Worm (Caenorhabditis elegans) whole organism, early embryonic: Measurements from ENCODE around the gene F58G1.7.

Experiments used
- B0310.2 ChIP-seq: sonication (generic microtip); optimal IDR thresholded peaks from 2 replicates; lab custom pipeline; 2016; ENCODE audit warnings: mild to moderate bottlenecking, missing genetic modification characterization, missing compliant biosample characterization
- F13C5.2 ChIP-seq: sonication (generic microtip); optimal IDR thresholded peaks from 2 replicates; lab custom pipeline; 2017; ENCODE audit warnings: mild to moderate bottlenecking, missing genetic modification characterization, inconsistent platforms, missing compliant biosample characterization
- aly-1 ChIP-seq: sonication (generic microtip); optimal IDR thresholded peaks from 2 replicates; lab custom pipeline; 2016; ENCODE audit warnings: missing genetic modification characterization, missing compliant biosample characterization
- ama-1 ChIP-seq: fragments of 150-350 bp; optimal IDR thresholded peaks from 2 replicates; lab custom pipeline; 2014
- ceh-13 ChIP-seq: fragments of 200-800 bp; sonication (Bioruptor generic); optimal IDR thresholded peaks from 2 replicates; lab custom pipeline; 2018; ENCODE audit warnings: mild to moderate bottlenecking, missing genetic modification characterization, missing compliant biosample characterization
- ceh-36 ChIP-seq: sonication (generic microtip); optimal IDR thresholded peaks from 2 replicates; lab custom pipeline; 2016; ENCODE audit warnings: missing genetic modification characterization, inconsistent platforms, missing compliant biosample characterization
- ets-7 ChIP-seq: sonication (generic microtip); optimal IDR thresholded peaks from 2 replicates; lab custom pipeline; 2016; ENCODE audit warnings: missing genotype, missing genetic modification characterization, missing compliant biosample characterization
- flt-1 ChIP-seq: fragments of 200-800 bp; sonication (Bioruptor generic); IDR thresholded peaks from 2 replicates; pipeline ENCODE4 v1.3.6; 2022; ENCODE audit warnings: missing genetic modification characterization, missing compliant biosample characterization
- hmbx-1 ChIP-seq: sonication (generic microtip); optimal IDR thresholded peaks from 2 replicates; lab custom pipeline; 2016; ENCODE audit warnings: mild to moderate bottlenecking, missing genetic modification characterization, missing compliant biosample characterization
- hmg-4 ChIP-seq: fragments of 200-800 bp; sonication (Bioruptor generic); optimal IDR thresholded peaks from 2 replicates; lab custom pipeline; 2018; ENCODE audit warnings: mild to moderate bottlenecking, missing genetic modification characterization, missing compliant biosample characterization
- hnd-1 ChIP-seq: sonication (generic microtip); optimal IDR thresholded peaks from 2 replicates; lab custom pipeline; 2016; ENCODE audit warnings: missing genetic modification characterization, missing compliant biosample characterization
- pes-1 ChIP-seq: fragments of 200-800 bp; sonication (Bioruptor generic); IDR thresholded peaks from 2 replicates; pipeline ENCODE4 v1.3.6; 2022; ENCODE audit warnings: missing genetic modification reagents, missing genetic modification characterization, missing compliant biosample characterization
- scrt-1 ChIP-seq: fragments of 200-800 bp; sonication (Bioruptor generic); IDR thresholded peaks from 2 replicates; pipeline ENCODE4 v1.3.6; 2022; ENCODE audit warnings: missing genetic modification characterization, missing compliant biosample characterization
- sea-1 ChIP-seq: fragments of 200-800 bp; sonication (Bioruptor generic); conservative IDR thresholded peaks from 2 replicates; pipeline ENCODE4 v1.3.6; 2022; ENCODE audit warnings: missing genetic modification characterization, missing compliant biosample characterization
- tbx-11 ChIP-seq: fragments of 200-800 bp; sonication (Bioruptor generic); IDR thresholded peaks from 2 replicates; pipeline ENCODE4 v1.3.6; 2022; ENCODE audit warnings: missing genetic modification characterization, missing compliant biosample characterization
- tbx-37 ChIP-seq: fragments of 200-800 bp; sonication (Bioruptor generic); conservative IDR thresholded peaks from 2 replicates; pipeline ENCODE4 v1.3.6; 2022; ENCODE audit warnings: missing genetic modification reagents, missing genetic modification characterization, missing compliant biosample characterization
- tra-4 ChIP-seq: sonication (generic microtip); optimal IDR thresholded peaks from 2 replicates; lab custom pipeline; 2017; ENCODE audit warnings: missing genetic modification characterization, missing compliant biosample characterization

The F58G1.7 gene

DNA sequence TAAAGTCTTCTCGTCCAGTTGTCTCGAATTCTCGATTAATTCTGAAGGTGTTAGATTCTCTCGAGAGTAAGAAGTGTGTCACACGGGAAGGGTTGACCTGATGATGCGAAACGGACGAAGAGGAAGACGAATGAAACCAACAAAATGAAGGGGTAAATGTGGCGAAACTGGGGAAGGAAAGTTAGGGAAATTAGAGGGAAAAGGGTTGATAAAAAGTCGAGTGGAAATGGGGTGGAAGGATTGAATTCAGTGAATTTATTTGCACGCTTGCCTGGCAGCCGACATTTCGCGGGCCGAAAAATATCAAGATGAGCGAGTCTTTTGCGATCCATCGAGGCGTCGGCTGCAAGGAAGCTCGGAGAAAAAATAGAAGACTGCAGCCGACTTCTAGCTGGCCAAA, at the start of gene F58G1.7:
Gene F58G1.7, minus strand, starts transcription at position 101 of the 400 bp plus-strand sequence.
- TF ChIP-seq ceh-13 (GFP tag; lab: Kevin White, UChicago) (no peak), B0310.2 (tag; lab: Kevin White, UChicago) (no peak), ama-1 (no peak), sea-1 (GFP tag; lab: Robert Waterston, UW) (no peak), flt-1 (no peak)

DNA sequence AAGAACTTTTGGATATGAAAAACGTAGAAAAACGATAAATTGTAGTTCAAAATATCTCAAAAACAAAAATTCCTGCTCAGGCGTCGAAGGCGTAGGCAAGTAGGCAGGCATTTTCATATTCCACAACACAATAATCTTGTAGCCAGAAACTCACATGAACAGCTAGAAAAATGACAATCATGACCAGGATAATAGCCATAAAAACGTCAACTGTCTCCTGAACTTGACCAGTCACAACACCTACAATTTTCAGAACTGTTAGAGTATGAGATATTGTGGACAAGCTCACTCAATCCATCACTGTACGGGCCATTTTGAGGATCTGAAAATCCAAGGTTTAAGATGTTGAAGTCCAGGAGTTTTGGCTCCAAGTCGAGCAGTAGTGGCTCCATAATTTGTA, 49.4 kb upstream of the F58G1.7 start, which contains the start of gene Y38F1A.7:
Gene Y38F1A.7, minus strand, starts transcription at position 392 of the 400 bp plus-strand sequence.
- TF ChIP-seq B0310.2 (tag; lab: Kevin White, UChicago) (no peak), tra-4 (tag; lab: Kevin White, UChicago) (no peak), aly-1 (tag; lab: Kevin White, UChicago) (no peak), ets-7 (tag; lab: Kevin White, UChicago) (no peak), hnd-1 (tag; lab: Kevin White, UChicago) (no peak), ceh-36 (tag; lab: Kevin White, UChicago) (no peak), sea-1 (GFP tag; lab: Robert Waterston, UW) (no peak), scrt-1 (GFP tag; lab: Robert Waterston, UW) (no peak), tbx-11 (no peak), hmg-4 (GFP tag; lab: Kevin White, UChicago) (no peak), tbx-37 (no peak), hmbx-1 (tag; lab: Kevin White, UChicago) (no peak), flt-1 (no peak)

DNA sequence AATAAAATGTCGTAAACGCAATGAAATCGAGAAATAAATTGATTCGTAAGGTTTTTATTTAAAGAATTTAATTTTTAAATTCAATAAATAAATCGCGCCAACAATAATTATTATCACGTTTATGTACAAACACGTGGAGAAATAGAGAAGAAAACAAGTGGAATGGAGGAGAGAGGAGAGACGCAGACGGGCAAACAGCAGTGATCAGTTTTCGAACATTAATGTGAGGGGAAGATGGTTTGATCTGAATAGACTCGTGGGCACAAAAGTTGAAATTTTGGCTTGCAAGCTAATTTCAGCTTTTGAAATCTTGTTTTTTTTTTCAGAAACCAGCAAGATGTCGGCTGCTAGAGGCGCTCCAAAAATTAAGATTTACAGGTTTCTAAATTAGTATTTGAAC, 48.2 kb upstream of the F58G1.7 start, which contains the start of gene hphd-1:
Gene hphd-1, minus strand, starts transcription at position 323 of the 400 bp plus-strand sequence.
- TF ChIP-seq ceh-13 (GFP tag; lab: Kevin White, UChicago) (no peak), flt-1 (no peak)

DNA sequence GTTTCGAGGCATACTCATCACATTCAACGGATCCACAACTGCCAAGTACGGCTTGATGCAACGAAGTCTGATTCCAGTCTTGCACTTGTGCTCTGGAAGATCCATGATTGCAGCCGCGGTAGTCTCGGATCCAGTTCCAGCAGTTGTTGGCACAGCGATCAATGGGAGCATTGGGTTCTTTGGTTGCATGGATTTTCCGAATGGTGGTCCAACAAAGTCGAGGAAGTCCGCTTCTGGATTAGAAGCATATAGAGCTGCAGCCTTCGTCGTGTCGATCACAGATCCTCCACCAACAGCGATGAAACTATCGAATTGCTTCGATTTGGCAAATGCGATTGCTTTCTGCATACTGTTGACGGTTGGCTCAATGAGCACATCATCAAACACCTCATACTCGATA, 47.3 kb upstream of the F58G1.7 start:
- TF ChIP-seq flt-1 (no peak), pes-1 (GFP tag; lab: Robert Waterston, UW) (no peak)

DNA sequence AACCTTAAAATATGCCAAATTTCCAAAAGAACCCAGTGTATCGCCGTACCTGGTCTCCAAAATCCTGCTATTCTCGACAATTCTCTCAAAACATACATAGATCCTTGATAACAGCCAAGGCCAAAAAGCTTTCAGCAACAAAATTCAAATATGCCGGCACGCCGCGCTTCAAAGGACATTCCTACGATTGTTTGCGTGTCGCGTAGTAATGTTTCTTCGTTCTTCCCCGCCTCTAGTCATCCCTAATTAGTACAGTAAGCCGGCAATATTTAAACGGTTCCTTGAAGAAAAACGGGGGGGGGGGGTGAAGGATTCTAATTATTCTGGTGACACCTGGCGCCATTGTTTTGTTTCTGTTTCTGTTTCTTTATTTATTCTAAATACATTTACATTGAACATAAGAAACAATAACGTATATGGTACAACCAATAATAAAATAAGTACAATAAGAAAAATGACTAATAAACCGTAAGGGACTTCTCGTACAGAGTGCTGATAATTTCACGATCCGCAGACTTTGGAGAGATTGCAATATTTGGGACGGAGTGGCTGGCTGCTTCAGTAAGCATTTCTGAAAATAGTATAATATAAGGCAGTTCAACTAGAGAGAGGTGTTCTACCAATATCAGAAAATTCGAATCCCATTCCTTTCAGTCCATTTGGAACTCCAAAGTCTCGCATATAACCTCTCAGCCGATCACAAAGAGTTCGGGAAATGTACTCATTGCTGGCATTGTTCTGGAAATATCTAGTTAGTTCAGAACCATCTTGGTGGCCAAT, 46.1 kb upstream of the F58G1.7 start:
- no peak for TF ChIP-seq ama-1
- TF ChIP-seq tra-4 (tag; lab: Kevin White, UChicago): no peak
- no peak for TF ChIP-seq hnd-1 (tag; lab: Kevin White, UChicago)
- TF ChIP-seq hmbx-1 (tag; lab: Kevin White, UChicago): no peak

DNA sequence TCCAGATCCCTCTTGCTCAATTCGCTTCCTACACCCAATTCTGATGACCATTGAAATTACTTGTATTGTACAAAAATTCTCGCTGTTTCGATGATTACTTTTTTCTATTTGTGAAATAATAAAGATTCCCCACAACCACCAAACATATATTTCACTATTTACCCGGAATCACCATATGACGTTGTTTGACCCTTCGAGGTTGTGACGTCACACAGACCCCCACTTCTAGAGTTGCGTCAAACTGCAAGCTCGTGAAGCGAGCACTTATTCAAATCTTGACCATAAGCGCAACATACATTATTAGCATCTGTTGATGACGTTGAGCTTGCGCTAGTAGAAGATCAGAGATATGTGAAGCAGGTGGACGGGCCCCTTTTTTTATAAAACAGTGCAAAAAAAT, 44.9 kb upstream of the F58G1.7 start:
- TF ChIP-seq ceh-13 (GFP tag; lab: Kevin White, UChicago) (no peak), ama-1 (peak; percentile 61)

DNA sequence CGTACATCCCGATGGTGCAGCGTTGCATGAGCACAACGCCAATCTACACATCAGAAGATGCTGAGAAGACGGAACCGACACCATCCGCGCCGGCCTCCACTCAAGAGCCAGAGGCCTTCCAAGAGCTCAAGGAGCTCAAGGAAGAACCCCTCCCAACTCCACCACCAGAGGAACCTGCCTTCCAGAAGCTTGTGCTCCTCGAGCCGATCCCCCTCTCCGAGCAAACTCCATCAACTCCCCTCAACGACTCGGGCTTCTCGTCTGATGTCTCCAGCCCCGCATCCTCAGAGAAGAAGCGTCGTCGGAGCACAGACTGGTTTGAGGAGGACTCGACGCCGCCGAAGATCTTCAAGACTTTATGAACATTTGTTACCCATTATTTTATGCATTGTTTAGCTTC, 44.1 kb upstream of the F58G1.7 start:
- TF ChIP-seq hnd-1 (tag; lab: Kevin White, UChicago) (no peak), F13C5.2 (tag; lab: Kevin White, UChicago) (no peak), flt-1 (no peak)

DNA sequence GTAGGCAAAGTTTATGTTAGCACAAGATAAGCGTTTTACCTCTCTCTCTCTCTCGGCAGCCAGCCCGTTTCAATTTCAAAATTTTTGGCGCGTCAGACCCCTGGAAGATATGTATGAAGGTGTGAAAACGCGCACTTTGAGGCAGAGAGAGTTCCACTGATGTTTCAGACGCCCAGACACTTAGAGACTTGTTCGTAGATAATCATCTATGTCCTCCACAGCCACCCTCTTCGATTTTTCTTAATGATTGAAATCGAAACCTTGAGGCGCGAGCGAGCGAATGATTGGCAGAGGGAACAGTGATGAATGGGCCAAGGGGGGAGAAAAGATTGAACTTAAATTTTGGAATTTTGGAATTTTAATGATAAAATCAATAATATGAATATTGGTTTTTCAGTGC, 43.5 kb upstream of the F58G1.7 start:
- TF ChIP-seq hnd-1 (tag; lab: Kevin White, UChicago): no peak
- TF ChIP-seq scrt-1 (GFP tag; lab: Robert Waterston, UW): no peak
- no peak for TF ChIP-seq ceh-13 (GFP tag; lab: Kevin White, UChicago)
- no peak for TF ChIP-seq F13C5.2 (tag; lab: Kevin White, UChicago)
- TF ChIP-seq B0310.2 (tag; lab: Kevin White, UChicago): no peak
- no peak for TF ChIP-seq ama-1
- no peak for TF ChIP-seq ets-7 (tag; lab: Kevin White, UChicago)
- no peak for TF ChIP-seq ceh-36 (tag; lab: Kevin White, UChicago)
- TF ChIP-seq flt-1: no peak
- TF ChIP-seq aly-1 (tag; lab: Kevin White, UChicago): no peak

DNA sequence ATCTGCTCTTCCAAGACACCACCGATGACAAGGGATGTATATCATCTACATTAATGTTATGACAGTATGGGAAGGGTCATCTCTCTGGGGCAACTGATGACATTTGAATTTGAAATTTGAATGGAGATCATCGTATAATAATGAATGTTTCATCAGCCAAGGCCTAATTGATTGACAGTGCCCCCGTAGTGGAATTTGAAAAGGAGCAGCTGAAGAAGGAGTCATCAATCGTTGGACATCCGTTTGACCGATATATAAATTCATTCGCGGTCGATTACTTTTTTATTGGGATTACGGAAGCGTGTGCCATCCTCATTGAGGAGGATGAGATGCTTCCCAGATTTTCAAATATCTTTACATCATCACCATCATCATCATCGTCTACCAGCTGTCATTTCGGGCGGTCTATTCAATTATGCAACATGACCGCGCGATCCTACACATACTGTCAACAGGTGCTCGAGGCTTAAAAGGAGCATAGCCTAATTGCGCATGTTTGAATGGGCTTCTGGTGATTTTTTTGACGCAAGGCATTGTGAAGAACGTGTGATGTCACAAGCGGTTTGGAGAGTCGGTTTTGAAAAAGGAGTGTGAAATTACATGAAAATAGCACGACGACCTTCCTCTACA, 43.0 kb upstream of the F58G1.7 start:
- TF ChIP-seq ceh-36 (tag; lab: Kevin White, UChicago) (no peak), hmbx-1 (tag; lab: Kevin White, UChicago) (no peak), scrt-1 (GFP tag; lab: Robert Waterston, UW) (no peak), ceh-13 (GFP tag; lab: Kevin White, UChicago) (no peak), F13C5.2 (tag; lab: Kevin White, UChicago) (no peak), ama-1 (no peak), B0310.2 (tag; lab: Kevin White, UChicago) (no peak), tbx-11 (no peak), tbx-37 (no peak), ets-7 (tag; lab: Kevin White, UChicago) (no peak), pes-1 (GFP tag; lab: Robert Waterston, UW) (no peak), sea-1 (GFP tag; lab: Robert Waterston, UW) (no peak), flt-1 (no peak), aly-1 (tag; lab: Kevin White, UChicago) (no peak), tra-4 (tag; lab: Kevin White, UChicago) (no peak), hmg-4 (GFP tag; lab: Kevin White, UChicago) (no peak), hnd-1 (tag; lab: Kevin White, UChicago) (no peak)
